Fruit fly (Drosophila melanogaster): ENCODE measurements around the gene CG18265.

CG18265 gene

DNA sequence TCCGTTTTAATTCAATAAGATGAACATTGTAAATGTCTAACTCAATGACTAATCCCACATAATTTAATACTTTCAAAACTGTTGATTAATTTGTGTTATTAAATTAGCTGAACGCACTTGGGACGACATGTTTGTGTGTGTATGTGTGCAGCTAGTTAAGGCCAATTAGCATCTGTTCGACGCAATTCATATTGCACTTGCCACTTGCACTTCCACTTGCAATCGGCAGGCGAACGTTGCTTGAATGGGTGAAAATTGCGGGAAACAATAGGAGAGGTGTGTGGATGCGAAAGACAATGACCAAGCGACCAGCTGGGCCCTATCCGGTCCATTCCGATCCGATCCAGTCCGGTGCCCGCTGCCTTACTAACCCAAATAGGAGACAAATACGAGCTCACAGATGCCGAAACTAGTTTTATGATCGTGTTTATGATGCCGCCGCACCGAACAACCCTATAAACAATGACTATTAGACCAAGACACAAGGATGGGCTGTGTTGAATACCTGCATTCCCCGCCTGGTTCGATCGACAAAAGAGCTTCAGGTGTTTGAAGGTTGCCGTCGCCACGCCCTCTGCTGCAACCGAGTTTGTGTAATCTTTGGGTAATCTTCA lies 31.6 kb upstream of the CG18265 start:
- no peak for TF ChIP-seq pan (optimal IDR thresholded peaks at IDR 0.05)
- TF ChIP-seq EcR (GFP tag; optimal IDR thresholded peaks at IDR 0.05): no peak
- TF ChIP-seq psq (optimal IDR thresholded peaks at IDR 0.05): no peak
- TF ChIP-seq Dll (optimal IDR thresholded peaks at IDR 0.05): no peak
- no peak for TF ChIP-seq CG8478 (optimal IDR thresholded peaks at IDR 0.05)
- no peak for TF ChIP-seq usp (GFP tag; optimal IDR thresholded peaks at IDR 0.05)

DNA sequence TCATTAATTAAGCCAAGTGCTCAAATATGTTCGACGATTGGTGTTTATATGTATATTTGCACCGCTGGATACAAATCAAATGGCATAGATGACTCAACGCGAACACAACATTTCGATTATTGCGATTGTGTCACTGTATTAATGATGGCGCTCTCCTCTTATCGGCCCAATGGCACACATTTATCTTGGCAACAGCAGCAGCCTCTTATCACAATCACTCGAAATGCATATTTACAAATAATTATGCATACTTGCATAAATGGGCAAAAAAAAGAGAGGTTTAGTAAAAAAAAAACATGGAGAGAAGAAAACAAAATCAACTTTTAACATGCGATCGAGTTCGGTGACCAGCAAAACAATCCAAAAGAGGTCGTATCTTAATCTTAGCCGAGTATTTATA lies 27.9 kb upstream of the CG18265 start:
- TF ChIP-seq pan (optimal IDR thresholded peaks at IDR 0.05) (no peak), psq (optimal IDR thresholded peaks at IDR 0.05) (no peak), usp (GFP tag; optimal IDR thresholded peaks at IDR 0.05) (no peak), EcR (GFP tag; optimal IDR thresholded peaks at IDR 0.05) (no peak), CG8478 (optimal IDR thresholded peaks at IDR 0.05) (no peak)

dm6 chr3L:17412146-17412545 lies 27.1 kb upstream of the CG18265 start:
- TF ChIP-seq psq (optimal IDR thresholded peaks at IDR 0.05): no peak
- no peak for TF ChIP-seq pan (optimal IDR thresholded peaks at IDR 0.05)
- TF ChIP-seq Dll (optimal IDR thresholded peaks at IDR 0.05): no peak
- TF ChIP-seq EcR (GFP tag; optimal IDR thresholded peaks at IDR 0.05): no peak
- TF ChIP-seq usp (GFP tag; optimal IDR thresholded peaks at IDR 0.05): no peak
- TF ChIP-seq CG8478 (optimal IDR thresholded peaks at IDR 0.05): no peak

DNA sequence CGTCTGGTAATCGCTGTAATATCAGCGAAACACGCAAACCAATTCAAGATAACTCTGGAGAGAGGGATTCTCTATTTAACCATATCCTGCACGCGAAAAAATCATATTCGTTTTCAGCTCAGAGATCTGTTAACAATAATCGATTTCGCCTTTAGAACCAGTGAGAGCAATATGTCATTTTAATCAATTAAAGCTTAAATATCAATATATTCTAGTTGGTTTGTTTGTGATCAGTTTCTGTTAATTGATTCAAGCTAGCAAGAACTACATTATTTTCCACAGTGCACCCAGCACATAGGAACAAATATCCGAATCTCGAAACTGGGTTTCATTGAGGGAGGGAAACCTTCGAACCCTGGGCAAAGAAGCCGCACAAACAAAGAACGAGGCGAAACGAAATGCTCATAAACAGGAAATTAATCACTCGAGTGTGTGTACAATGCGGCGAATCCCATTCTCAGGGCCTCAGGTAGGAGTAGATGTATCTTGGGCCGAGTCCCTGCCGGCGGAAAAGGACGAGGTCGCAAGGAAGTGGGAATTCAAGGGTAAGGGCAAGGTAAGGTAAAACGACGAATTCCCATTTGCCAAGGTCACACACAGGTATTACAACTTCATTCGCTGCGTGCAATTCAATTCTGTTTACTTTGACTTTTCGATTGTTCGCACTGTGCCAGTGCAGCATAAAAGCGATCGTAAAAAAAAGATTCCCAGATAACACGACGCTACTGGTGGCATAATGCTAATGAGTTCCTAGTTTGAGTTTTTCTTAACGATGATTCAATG lies 23.0 kb upstream of the CG18265 start:
- no peak for TF ChIP-seq psq (optimal IDR thresholded peaks at IDR 0.05)
- no peak for TF ChIP-seq Dll (optimal IDR thresholded peaks at IDR 0.05)
- no peak for TF ChIP-seq usp (GFP tag; optimal IDR thresholded peaks at IDR 0.05)
- TF ChIP-seq pan (optimal IDR thresholded peaks at IDR 0.05): no peak
- TF ChIP-seq CG8478 (optimal IDR thresholded peaks at IDR 0.05): no peak
- no peak for TF ChIP-seq EcR (GFP tag; optimal IDR thresholded peaks at IDR 0.05)

DNA sequence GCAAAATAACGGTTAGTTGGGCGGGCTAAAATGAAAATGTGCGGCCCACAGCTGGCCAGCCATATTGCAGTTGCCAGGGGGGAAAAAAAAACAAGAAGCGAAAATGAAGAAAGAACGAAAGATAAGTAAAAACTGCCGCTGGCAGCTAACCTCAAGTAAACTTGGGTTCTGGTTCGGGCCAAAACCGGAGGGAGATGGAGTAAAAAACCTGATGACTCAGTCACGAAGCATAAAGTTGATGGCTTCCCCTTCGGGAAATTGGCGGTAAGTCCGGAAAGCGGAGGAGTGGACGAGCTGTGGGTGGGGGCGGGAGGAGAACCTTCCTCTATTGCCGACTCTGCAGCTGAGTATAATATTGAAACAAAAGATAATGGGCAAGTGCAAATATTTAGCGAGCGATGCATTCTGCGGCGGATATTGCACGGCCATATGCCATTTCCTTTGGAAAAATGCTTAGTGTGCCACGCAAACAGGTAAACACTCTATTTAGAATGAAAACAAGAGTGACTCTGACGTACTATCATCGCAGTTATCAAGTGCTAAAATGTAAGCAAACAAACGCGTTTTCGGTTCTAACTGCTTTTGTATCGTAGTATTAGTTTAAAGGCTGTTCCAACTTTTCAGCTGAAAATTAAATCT lies 20.0 kb upstream of the CG18265 start:
- TF ChIP-seq usp (GFP tag; optimal IDR thresholded peaks at IDR 0.05) (no peak), EcR (GFP tag; optimal IDR thresholded peaks at IDR 0.05) (peak in 1 of 2 experiments; percentile 60)

- TF ChIP-seq EcR (GFP tag; optimal IDR thresholded peaks at IDR 0.05): peak in 1 of 2 experiments; percentile 80
- TF ChIP-seq pan (optimal IDR thresholded peaks at IDR 0.05): no peak
Measured at dm6 chr3L:17420610-17421194, 18.5 kb upstream of the CG18265 start.

DNA sequence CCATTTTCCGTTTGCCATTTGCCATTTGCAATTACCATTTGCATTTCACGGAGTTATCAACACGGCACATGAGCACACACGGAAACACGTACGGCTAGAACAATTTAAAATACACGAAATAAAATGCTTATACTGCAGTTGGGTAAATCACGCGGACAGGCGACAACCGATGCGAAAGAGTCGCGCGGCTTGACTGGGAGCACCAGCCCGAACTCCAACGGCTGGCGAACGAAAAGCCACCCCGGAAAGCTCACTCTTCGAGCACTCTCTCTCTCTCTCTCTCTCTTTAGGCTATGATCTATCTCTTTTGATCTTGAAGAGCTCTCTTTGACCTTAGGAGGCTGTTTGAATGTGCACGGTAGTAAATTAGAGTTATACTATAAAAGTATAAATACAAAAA lies 17.9 kb upstream of the CG18265 start, which contains the start of gene blot:
Gene blot (minus strand): TSS at position 196 of the 400 bp plus-strand sequence.
- no peak for TF ChIP-seq usp (GFP tag; optimal IDR thresholded peaks at IDR 0.05)
- TF ChIP-seq Dll (optimal IDR thresholded peaks at IDR 0.05): peak; percentile 12

DNA sequence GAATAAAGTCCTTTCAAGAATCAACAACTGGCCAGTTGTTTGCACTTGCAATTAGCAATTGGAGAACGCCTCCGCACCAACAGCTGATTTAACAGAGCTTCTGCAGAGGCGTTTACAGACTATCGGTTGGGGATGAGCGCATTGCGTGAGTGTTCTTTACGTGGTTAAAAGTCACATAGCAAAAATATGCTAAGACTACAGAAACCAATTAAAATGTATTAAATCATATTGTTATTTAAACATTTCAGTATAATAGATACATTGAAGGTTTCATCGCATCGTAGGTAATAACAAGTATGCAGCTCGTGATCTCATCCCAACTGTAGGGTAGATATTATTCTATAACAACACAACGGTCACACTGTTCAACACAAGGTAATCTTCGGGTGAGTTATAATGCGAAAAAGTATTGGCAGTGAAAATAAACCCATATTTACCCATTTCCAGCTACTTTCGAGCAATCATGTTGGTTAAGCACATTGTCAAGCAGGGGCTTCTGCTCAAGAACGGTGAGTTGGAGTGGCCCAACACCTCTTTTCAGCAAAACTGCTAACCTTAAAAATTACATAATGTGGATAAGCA lies 14.0 kb upstream of the CG18265 start, which contains the start of the genes Sec3 and COX7B:
Gene Sec3 (minus strand): TSS at position 86 of the 582 bp plus-strand sequence.
Gene COX7B (plus strand): TSS at position 346 of the 582 bp plus-strand sequence.
- TF ChIP-seq CG8478 (optimal IDR thresholded peaks at IDR 0.05): no peak
- TF ChIP-seq Dll (optimal IDR thresholded peaks at IDR 0.05): no peak
- TF ChIP-seq psq (optimal IDR thresholded peaks at IDR 0.05): no peak
- no peak for TF ChIP-seq usp (GFP tag; optimal IDR thresholded peaks at IDR 0.05)
- no peak for TF ChIP-seq pan (optimal IDR thresholded peaks at IDR 0.05)
- TF ChIP-seq EcR (GFP tag; optimal IDR thresholded peaks at IDR 0.05): no peak

DNA sequence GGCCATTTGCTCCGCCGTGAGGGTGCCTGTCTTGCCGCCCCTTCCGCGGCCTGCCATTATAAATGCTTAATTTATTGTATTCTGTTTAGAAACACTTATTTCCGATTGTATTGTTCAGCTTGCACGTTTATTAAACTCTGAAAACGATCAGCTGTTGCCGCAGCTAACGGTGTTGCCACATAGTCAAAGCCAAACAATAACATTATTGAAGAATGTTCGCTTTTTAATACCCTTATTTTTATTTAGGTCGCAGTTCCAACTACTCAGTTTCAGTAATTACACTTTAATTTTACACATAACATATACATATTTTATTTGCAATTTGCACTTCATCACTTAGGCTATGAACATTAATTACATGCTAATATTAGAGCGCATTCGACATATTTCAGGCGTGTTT lies 12.2 kb upstream of the CG18265 start, which contains the start of gene Polr3G:
Gene Polr3G (minus strand): TSS at position 118 of the 400 bp plus-strand sequence.
- TF ChIP-seq pan (optimal IDR thresholded peaks at IDR 0.05): no peak
- no peak for TF ChIP-seq psq (optimal IDR thresholded peaks at IDR 0.05)
- TF ChIP-seq EcR (GFP tag; optimal IDR thresholded peaks at IDR 0.05): no peak
- TF ChIP-seq Dll (optimal IDR thresholded peaks at IDR 0.05): no peak
- no peak for TF ChIP-seq usp (GFP tag; optimal IDR thresholded peaks at IDR 0.05)
- TF ChIP-seq CG8478 (optimal IDR thresholded peaks at IDR 0.05): no peak

- TF ChIP-seq pan (optimal IDR thresholded peaks at IDR 0.05) (no peak), Dll (optimal IDR thresholded peaks at IDR 0.05) (no peak), psq (optimal IDR thresholded peaks at IDR 0.05) (no peak), usp (GFP tag; optimal IDR thresholded peaks at IDR 0.05) (no peak), EcR (GFP tag; optimal IDR thresholded peaks at IDR 0.05) (no peak), CG8478 (optimal IDR thresholded peaks at IDR 0.05) (no peak)
Measured at dm6 chr3L:17428779-17429178, 10.4 kb upstream of the CG18265 start, which contains the start of gene Gorab. Gorab (minus strand) TSS chr3L:17428836.

- TF ChIP-seq Dll (optimal IDR thresholded peaks at IDR 0.05) (no peak), EcR (GFP tag; optimal IDR thresholded peaks at IDR 0.05) (no peak), usp (GFP tag; optimal IDR thresholded peaks at IDR 0.05) (no peak), psq (optimal IDR thresholded peaks at IDR 0.05) (no peak), pan (optimal IDR thresholded peaks at IDR 0.05) (no peak), CG8478 (optimal IDR thresholded peaks at IDR 0.05) (no peak)
Measured at dm6 chr3L:17430390-17430789, 8.8 kb upstream of the CG18265 start.
